Fruit fly (Drosophila melanogaster): ENCODE data around the gene t.
A peak's percentile ranks its signal among the peaks of the same experiment; 100 is the strongest.

Gene t

DNA sequence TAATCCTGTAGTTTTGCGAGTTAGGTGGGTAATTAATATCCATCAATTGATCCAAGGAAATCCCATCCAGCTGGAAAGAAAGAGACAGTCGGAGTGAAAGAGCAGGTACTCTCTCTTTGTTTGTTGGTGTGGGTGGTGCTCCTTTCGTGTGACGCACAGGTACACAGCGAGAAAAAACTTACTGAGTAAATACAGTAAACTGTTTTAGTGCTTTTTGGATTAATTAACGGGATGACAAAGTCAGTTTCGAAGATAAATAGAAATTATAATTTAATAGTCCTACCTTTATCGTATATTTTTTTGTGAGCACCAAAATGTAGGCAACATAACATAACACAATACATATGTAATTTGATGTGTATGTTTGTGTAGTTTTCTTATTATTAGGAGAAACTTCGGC, 25.0 kb upstream of the t start (continued):
- TF ChIP-seq Hr78 (GFP tag; optimal IDR thresholded peaks at IDR 0.05) (no peak), CG10267 (tag; optimal IDR thresholded peaks at IDR 0.05) (peak; percentile 32), Hsf (GFP tag; optimal IDR thresholded peaks at IDR 0.05) (peak; percentile 30), Ada2b (GFP tag; IDR thresholded peaks at IDR 0.05) (0 out of 2 replicates have a peak, but pooled peaks have one; percentile 16), chn (GFP tag; optimal IDR thresholded peaks at IDR 0.05) (peak; percentile 15), CG12236 (GFP tag; optimal IDR thresholded peaks at IDR 0.05) (no peak), Blimp-1 (GFP tag; optimal IDR thresholded peaks at IDR 0.05) (peak; percentile 15), hkb (optimal IDR thresholded peaks at IDR 0.05) (no peak), hkb (GFP tag; IDR thresholded peaks at IDR 0.05) (0 out of 2 replicates have a peak, but pooled peaks have one; percentile 28), Med (GFP tag) (peak; percentile 54), ham (GFP tag; IDR thresholded peaks at IDR 0.05) (no peak), bsh (GFP tag; optimal IDR thresholded peaks at IDR 0.05) (peak in 1 of 2 experiments; percentile 46), CG7556 (GFP tag; optimal IDR thresholded peaks at IDR 0.05) (peak; percentile 3), Meics (GFP tag; optimal IDR thresholded peaks at IDR 0.05) (no peak), CG4424 (GFP tag; optimal IDR thresholded peaks at IDR 0.05) (peak; percentile 9), CG5953 (GFP tag; IDR thresholded peaks at IDR 0.05) (no peak), gsb-n (tag; optimal IDR thresholded peaks at IDR 0.05) (peak; percentile 21), nmo (GFP tag; optimal IDR thresholded peaks at IDR 0.05) (peak; percentile 20), tin (GFP tag; optimal IDR thresholded peaks at IDR 0.05) (peak; percentile 21), Opbp (GFP tag; IDR thresholded peaks at IDR 0.05; ENCODE audit: partially characterized antibody) (no peak), CG14710 (tag; optimal IDR thresholded peaks at IDR 0.05) (peak; percentile 7), CG17186 (GFP tag; optimal IDR thresholded peaks at IDR 0.05) (no peak), vvl (GFP tag; IDR thresholded peaks at IDR 0.05) (peak; percentile 29; the same call in 1 of the 2 replicates), Xrp1 (GFP tag; IDR thresholded peaks at IDR 0.05) (peak; percentile 54; the same call in 1 of the 2 replicates), sens (GFP tag) (peak; percentile 59), CG2712 (tag; optimal IDR thresholded peaks at IDR 0.05) (peak; percentile 55), D19A (tag; optimal IDR thresholded peaks at IDR 0.05) (peak; percentile 8), CG15601 (tag; optimal IDR thresholded peaks at IDR 0.05) (no peak), CG7839 (tag; optimal IDR thresholded peaks at IDR 0.05) (peak; percentile 24), CG14667 (GFP tag; IDR thresholded peaks at IDR 0.05) (no peak), CG7963 (GFP tag; IDR thresholded peaks at IDR 0.05; ENCODE audit: partially characterized antibody) (no peak), Lhr (GFP tag; optimal IDR thresholded peaks at IDR 0.05) (no peak), ash1 (GFP tag; optimal IDR thresholded peaks at IDR 0.05) (no peak), zf30C (GFP tag; optimal IDR thresholded peaks at IDR 0.05) (peak; percentile 69), insv (GFP tag; optimal IDR thresholded peaks at IDR 0.05) (no peak), CG17802 (tag; optimal IDR thresholded peaks at IDR 0.05) (no peak), Hey (tag; optimal IDR thresholded peaks at IDR 0.05) (no peak), nau (GFP tag; optimal IDR thresholded peaks at IDR 0.05) (no peak), CG17829 (tag; optimal IDR thresholded peaks at IDR 0.05) (peak; percentile 38), NC2α (GFP tag; optimal IDR thresholded peaks at IDR 0.05) (no peak), unpg (GFP tag; optimal IDR thresholded peaks at IDR 0.05) (peak; percentile 29), sob (GFP tag; IDR thresholded peaks at IDR 0.05) (no peak), Drgx (GFP tag; IDR thresholded peaks at IDR 0.05) (peak; percentile 39; the same call in 1 of the 2 replicates), ems (GFP tag; optimal IDR thresholded peaks at IDR 0.05) (no peak), luna (GFP tag; optimal IDR thresholded peaks at IDR 0.05) (no peak), fd3F (GFP tag; optimal IDR thresholded peaks at IDR 0.05) (no peak), seq (GFP tag; IDR thresholded peaks at IDR 0.05) (no peak), grau (tag; optimal IDR thresholded peaks at IDR 0.05) (peak; percentile 3), mirr (GFP tag; optimal IDR thresholded peaks at IDR 0.05) (no peak), gem (tag; optimal IDR thresholded peaks at IDR 0.05) (peak; percentile 59), CG13775 (GFP tag; optimal IDR thresholded peaks at IDR 0.05) (peak; percentile 22)

Data from whole organism, embryonic.